Fruit fly (Drosophila melanogaster): ENCODE measurements around the gene gammaSnap2.

The gammaSnap2 gene

DNA sequence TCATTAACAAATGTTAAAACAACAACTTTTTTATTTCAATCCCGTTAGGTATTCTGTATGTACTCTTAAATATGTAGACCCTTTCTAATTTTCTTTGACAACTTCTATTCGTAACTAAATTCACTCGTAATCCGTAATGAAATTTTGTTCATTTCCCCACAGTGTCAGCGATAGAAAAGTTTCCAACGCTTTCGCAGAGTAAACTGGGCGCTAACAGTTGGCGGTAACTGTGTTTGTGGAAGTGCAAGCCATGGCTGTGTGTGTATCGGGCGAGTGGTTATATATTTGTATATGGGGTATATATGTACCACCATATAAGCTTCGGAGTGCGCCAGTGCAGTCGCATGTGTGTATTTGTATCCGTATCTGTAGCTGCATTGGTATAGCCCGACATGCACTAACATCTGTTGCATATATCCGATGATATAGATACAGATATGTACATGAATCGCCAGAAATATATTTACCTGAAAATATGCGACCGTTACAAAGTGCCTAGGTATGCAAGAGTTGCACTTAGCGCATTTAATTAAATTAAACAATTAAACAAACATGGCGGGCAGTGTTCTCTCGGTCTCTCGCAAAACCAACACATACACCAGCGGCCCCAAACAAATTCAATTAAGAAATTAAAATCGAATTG lies 39.6 kb downstream of the gammaSnap2 start:
- no peak for TF ChIP-seq CG8478 (optimal IDR thresholded peaks at IDR 0.05)
- no peak for TF ChIP-seq psq (optimal IDR thresholded peaks at IDR 0.05)
- no peak for TF ChIP-seq pan (optimal IDR thresholded peaks at IDR 0.05)

DNA sequence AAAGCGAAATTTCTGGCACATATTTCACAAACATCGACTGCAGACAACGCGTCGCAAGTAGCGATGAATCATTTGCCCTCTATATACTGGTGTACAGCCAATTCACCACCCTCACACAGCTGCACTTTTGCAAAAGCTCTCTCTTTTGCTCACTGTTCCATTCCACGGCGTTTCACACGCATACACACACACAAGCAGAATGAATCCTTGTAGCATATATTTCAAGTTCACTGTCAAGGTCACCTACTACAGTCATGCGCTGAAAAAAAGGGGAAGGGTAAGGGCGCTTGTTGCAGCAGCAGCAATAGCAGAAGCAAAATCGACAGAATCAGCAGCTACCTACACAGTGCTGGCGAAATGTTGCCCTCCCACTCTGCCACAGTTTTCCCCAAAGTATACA lies 40.5 kb downstream of the gammaSnap2 start:
- TF ChIP-seq psq (optimal IDR thresholded peaks at IDR 0.05), result no peak
- no peak for TF ChIP-seq CG8478 (optimal IDR thresholded peaks at IDR 0.05)
- TF ChIP-seq EcR (GFP tag; optimal IDR thresholded peaks at IDR 0.05), result no peak
- no peak for TF ChIP-seq pan (optimal IDR thresholded peaks at IDR 0.05)
- no peak for TF ChIP-seq Dll (optimal IDR thresholded peaks at IDR 0.05)
- no peak for TF ChIP-seq usp (GFP tag; optimal IDR thresholded peaks at IDR 0.05)

DNA sequence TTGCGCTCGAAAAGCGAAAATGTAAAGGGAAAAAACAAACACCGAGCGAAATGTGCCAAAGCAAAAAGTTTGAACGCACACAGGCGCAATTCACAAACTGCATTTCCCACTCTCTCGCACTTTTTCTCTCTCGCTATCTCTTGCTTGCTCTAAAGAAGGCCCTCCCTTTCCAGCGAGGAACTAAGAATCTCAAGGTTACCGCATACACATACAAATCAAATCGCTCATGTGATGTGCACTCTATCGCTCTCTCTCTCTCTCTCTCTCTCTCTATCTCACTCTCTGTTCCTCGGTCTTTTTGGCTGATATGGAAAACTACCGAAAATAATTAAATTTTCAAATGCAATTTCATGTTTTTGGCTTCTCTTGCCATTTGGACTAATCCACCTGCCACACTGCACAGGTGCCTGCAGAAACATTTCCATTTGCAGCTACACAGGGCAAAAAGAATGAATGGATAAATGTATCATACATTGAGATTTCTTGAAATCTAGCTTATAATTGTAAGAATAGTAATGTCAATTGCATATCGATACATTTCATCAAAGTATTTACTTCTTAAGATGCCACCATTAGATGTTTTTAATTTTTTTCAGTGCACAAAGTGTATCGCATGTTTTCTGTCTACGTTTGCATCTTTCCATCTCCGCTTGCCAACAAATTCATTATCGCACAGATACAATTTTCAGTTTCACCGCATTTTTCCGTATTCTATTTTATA lies 41.8 kb downstream of the gammaSnap2 start:
- TF ChIP-seq CG8478 (optimal IDR thresholded peaks at IDR 0.05), result peak; percentile 19
- no peak for TF ChIP-seq psq (optimal IDR thresholded peaks at IDR 0.05)

DNA sequence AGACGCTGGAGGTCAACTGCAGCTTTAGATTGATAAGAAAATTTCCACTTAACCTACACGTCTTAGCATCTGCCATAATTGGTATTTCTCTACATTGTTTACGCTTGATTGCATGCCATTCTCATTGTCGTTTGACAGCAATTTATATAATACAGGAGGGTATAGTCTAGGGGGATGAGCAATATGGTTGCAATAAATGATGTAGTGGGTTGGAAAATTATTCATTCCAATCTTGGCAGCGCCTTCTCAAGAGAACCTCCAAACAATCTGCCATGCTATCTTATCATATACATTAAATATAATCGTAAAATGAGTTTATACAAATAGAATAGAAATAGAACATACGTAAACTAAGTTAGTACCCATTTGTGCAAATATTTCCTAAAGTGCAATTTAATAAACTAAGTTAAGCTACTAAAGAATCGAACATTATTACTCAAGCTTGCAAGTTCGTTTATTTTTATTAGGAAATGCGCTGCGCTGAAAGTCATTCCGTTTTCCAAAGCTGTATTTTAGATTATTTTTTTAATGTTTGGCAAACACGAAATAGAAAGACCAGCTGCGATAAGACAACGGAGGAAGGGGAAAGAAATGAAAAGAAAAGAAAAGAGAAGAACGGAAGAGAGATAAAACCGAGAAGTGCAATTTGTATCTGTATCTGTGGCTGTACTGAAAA lies 42.6 kb downstream of the gammaSnap2 start:
- TF ChIP-seq CG8478 (optimal IDR thresholded peaks at IDR 0.05) (no peak), psq (optimal IDR thresholded peaks at IDR 0.05) (no peak), EcR (GFP tag; optimal IDR thresholded peaks at IDR 0.05) (no peak), Dll (optimal IDR thresholded peaks at IDR 0.05) (no peak), pan (optimal IDR thresholded peaks at IDR 0.05) (no peak), usp (GFP tag; optimal IDR thresholded peaks at IDR 0.05) (no peak)

DNA sequence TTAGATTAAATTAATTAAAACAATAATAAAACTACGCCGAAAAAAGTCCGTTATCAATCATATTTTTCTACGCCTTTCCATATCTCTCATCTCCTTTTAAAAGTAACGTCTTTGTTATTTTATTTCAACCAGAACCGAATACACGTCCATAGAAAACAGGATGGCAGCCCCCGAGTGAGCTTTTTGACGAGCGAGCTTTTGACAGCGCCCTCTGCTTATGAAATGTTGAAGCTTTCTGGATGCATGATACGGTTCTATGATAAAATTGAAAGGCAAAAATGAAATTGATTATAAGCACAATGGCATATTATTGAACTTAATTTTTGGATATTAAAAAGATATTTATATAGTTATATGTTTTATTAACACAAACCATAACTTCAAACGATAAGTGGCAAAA lies 44.5 kb downstream of the gammaSnap2 start:
- no peak for TF ChIP-seq Dll (optimal IDR thresholded peaks at IDR 0.05)
- no peak for TF ChIP-seq psq (optimal IDR thresholded peaks at IDR 0.05)
- no peak for TF ChIP-seq CG8478 (optimal IDR thresholded peaks at IDR 0.05)
- TF ChIP-seq usp (GFP tag; optimal IDR thresholded peaks at IDR 0.05), result no peak
- no peak for TF ChIP-seq EcR (GFP tag; optimal IDR thresholded peaks at IDR 0.05)
- no peak for TF ChIP-seq pan (optimal IDR thresholded peaks at IDR 0.05)

DNA sequence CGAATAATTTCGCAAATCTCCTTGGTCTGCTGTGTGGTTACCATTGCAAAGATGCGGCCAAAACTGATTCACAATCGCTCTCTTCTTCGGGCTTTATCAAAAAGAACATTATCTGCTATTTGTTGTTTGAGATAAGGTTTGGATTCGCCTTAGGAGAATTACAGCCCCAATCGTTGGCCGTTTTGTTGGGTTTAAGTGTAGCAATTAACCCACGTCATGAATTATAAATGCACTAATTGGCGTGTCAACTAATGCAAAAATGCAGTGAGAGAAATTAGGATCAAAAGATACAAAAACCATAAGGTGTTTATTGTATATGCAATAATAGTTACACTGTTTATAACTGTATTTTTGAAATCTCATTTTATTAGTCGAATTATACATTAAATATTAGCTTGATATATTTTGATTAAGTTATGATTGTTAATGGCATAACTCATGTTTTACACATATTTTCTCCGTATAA lies 45.8 kb downstream of the gammaSnap2 start, which contains the start of gene Alp13:
Gene Alp13, minus strand, starts transcription at position 51 of the 466 bp plus-strand sequence.
- no peak for TF ChIP-seq pan (optimal IDR thresholded peaks at IDR 0.05)
- no peak for TF ChIP-seq Dll (optimal IDR thresholded peaks at IDR 0.05)
- TF ChIP-seq EcR (GFP tag; optimal IDR thresholded peaks at IDR 0.05), result no peak
- no peak for TF ChIP-seq CG8478 (optimal IDR thresholded peaks at IDR 0.05)
- TF ChIP-seq usp (GFP tag; optimal IDR thresholded peaks at IDR 0.05), result no peak
- TF ChIP-seq psq (optimal IDR thresholded peaks at IDR 0.05), result no peak

DNA sequence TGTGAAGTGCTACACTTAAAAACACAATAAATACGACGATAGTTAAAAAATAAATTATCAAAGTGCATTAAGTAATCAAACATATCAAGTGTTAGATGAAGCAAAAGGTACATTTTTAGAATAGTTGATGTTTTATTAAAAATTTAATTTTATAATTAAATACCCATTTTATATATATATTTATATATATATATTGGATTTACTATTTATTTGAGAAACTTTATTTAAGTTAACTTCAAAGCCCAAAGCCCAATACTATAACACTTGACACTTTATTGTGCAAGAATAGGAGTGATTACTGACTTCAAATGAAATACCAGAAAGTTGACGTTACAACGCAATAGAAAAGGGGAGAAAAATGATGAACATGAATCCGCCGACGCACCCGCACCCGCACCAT lies 50.4 kb downstream of the gammaSnap2 start, which contains the start of gene nerfin-2:
Gene nerfin-2, plus strand, starts transcription at position 301 of the 400 bp plus-strand sequence.
- TF ChIP-seq Dll (optimal IDR thresholded peaks at IDR 0.05) (no peak), CG8478 (optimal IDR thresholded peaks at IDR 0.05) (no peak), EcR (GFP tag; optimal IDR thresholded peaks at IDR 0.05) (no peak), usp (GFP tag; optimal IDR thresholded peaks at IDR 0.05) (no peak), pan (optimal IDR thresholded peaks at IDR 0.05) (no peak), psq (optimal IDR thresholded peaks at IDR 0.05) (no peak)
